Fruit fly (Drosophila melanogaster): Measurements from ENCODE around the gene Remo.

The Remo gene

DNA sequence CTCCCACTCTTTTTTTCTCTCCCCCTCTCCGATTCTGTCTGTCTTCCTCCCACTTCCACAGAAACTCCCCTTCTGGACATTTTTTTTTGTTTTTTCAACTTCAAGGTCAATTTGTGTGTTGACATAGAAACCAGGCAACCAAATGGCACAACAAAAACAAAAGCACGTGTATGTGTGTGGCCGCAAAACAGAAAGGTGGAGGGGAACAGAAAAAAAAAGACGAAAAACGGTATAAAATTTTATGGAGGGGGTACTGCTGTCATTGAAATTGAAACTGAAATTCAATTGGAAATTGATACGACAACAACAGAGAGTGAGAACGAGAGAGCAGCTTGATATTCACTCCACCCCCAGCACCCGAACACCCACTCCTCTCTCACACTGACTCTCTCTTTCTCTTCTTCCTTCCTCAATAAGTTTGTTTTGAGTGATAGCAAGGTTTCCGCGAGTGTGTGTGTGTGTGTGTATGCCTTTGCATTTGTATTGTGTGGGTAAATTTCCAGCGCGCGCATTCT lies 9.3 kb upstream of the Remo start (continued):
- no peak for TF ChIP-seq Vsx1 (GFP tag; optimal IDR thresholded peaks at IDR 0.05)
- no peak for TF ChIP-seq scrt (GFP tag; optimal IDR thresholded peaks at IDR 0.05)
- no peak for TF ChIP-seq CG18262 (tag; optimal IDR thresholded peaks at IDR 0.05)
- TF ChIP-seq CG16813 (GFP tag; IDR thresholded peaks at IDR 0.05; ENCODE audit: partially characterized antibody) = no peak
- peak; percentile 88 for TF ChIP-seq ftz-f1 (GFP tag; optimal IDR thresholded peaks at IDR 0.05)
- 0 out of 2 replicates have a peak, but pooled peaks have one; percentile 26 for TF ChIP-seq NFAT (GFP tag; IDR thresholded peaks at IDR 0.05)
- peak; percentile 29 for TF ChIP-seq mirr (GFP tag; optimal IDR thresholded peaks at IDR 0.05)
- no peak for TF ChIP-seq CG34224 (GFP tag; IDR thresholded peaks at IDR 0.05; ENCODE audit: partially characterized antibody)
- TF ChIP-seq CG34376 (GFP tag; optimal IDR thresholded peaks at IDR 0.05) = peak; percentile 49
- TF ChIP-seq stc (GFP tag; IDR thresholded peaks at IDR 0.05) = no peak
- TF ChIP-seq Fer1 (GFP tag; optimal IDR thresholded peaks at IDR 0.05) = peak; percentile 30
- no peak for TF ChIP-seq CG12219 (GFP tag; optimal IDR thresholded peaks at IDR 0.05)
- no peak for TF ChIP-seq HHEX (GFP tag; optimal IDR thresholded peaks at IDR 0.05)
- no peak for TF ChIP-seq Dfd (GFP tag; optimal IDR thresholded peaks at IDR 0.05)
- TF ChIP-seq CG7987 (GFP tag; optimal IDR thresholded peaks at IDR 0.05) = no peak
- TF ChIP-seq cg (GFP tag; optimal IDR thresholded peaks at IDR 0.05) = peak; percentile 81
- no peak for TF ChIP-seq CrebB (tag; optimal IDR thresholded peaks at IDR 0.05)
- no peak for TF ChIP-seq mam (GFP tag; optimal IDR thresholded peaks at IDR 0.05)
- TF ChIP-seq CG12769 (tag; optimal IDR thresholded peaks at IDR 0.05) = peak; percentile 4
- no peak for TF ChIP-seq twi (tag; optimal IDR thresholded peaks at IDR 0.05)
- TF ChIP-seq MBD-R2 (GFP tag; IDR thresholded peaks at IDR 0.05) = no peak
- TF ChIP-seq Bgb (GFP tag; IDR thresholded peaks at IDR 0.05; ENCODE audit: partially characterized antibody) = peak; percentile 8; the same call in 1 of the 2 replicates
- TF ChIP-seq HLHmδ (GFP tag; optimal IDR thresholded peaks at IDR 0.05) = peak; percentile 11
- peak; percentile 2 for TF ChIP-seq exex (tag; optimal IDR thresholded peaks at IDR 0.05)
- TF ChIP-seq hth (optimal IDR thresholded peaks at IDR 0.05) = no peak
- no peak for TF ChIP-seq Xrp1 (GFP tag; IDR thresholded peaks at IDR 0.05)
- TF ChIP-seq pho (GFP tag; optimal IDR thresholded peaks at IDR 0.05) = no peak
- no peak for TF ChIP-seq CG12236 (GFP tag; optimal IDR thresholded peaks at IDR 0.05)
- TF ChIP-seq prd (optimal IDR thresholded peaks at IDR 0.05) = no peak
- TF ChIP-seq prd (GFP tag; IDR thresholded peaks at IDR 0.05) = no peak
- TF ChIP-seq Opbp (GFP tag; IDR thresholded peaks at IDR 0.05; ENCODE audit: partially characterized antibody) = no peak
- TF ChIP-seq cwo (GFP tag; optimal IDR thresholded peaks at IDR 0.05) = peak; percentile 70
- TF ChIP-seq CG9609 (GFP tag; optimal IDR thresholded peaks at IDR 0.05) = no peak
- TF ChIP-seq kah (GFP tag; optimal IDR thresholded peaks at IDR 0.05) = no peak
- TF ChIP-seq jing (GFP tag; optimal IDR thresholded peaks at IDR 0.05) = no peak
- TF ChIP-seq CG2120 (GFP tag; optimal IDR thresholded peaks at IDR 0.05) = no peak
- no peak for TF ChIP-seq CG3995 (GFP tag; optimal IDR thresholded peaks at IDR 0.05)
- TF ChIP-seq zf30C (GFP tag; optimal IDR thresholded peaks at IDR 0.05) = no peak
- peak; percentile 30 for TF ChIP-seq ERR (GFP tag; optimal IDR thresholded peaks at IDR 0.05)
- no peak for TF ChIP-seq Atf-2 (GFP tag; optimal IDR thresholded peaks at IDR 0.05)
- no peak for TF ChIP-seq Neu2 (GFP tag; optimal IDR thresholded peaks at IDR 0.05; ENCODE audit: borderline replicate concordance)
- no peak for TF ChIP-seq aop (GFP tag; IDR thresholded peaks at IDR 0.05)
- no peak for TF ChIP-seq CG2712 (tag; optimal IDR thresholded peaks at IDR 0.05)
- no peak for TF ChIP-seq Ets97D (GFP tag; optimal IDR thresholded peaks at IDR 0.05)
- TF ChIP-seq Oaz (GFP tag; IDR thresholded peaks at IDR 0.05) = no peak
- peak; percentile 76 to 86 for TF ChIP-seq Trl (optimal IDR thresholded peaks at IDR 0.05)
- TF ChIP-seq Trl (GFP tag; optimal IDR thresholded peaks at IDR 0.05) = no peak
- peak; percentile 53; the same call in 1 of the 3 replicates for TF ChIP-seq so (GFP tag; IDR thresholded peaks at IDR 0.05)
- no peak for TF ChIP-seq shn (GFP tag; optimal IDR thresholded peaks at IDR 0.05)
- TF ChIP-seq CG13424 (tag; optimal IDR thresholded peaks at IDR 0.05) = no peak
- TF ChIP-seq CG10543 (GFP tag; optimal IDR thresholded peaks at IDR 0.05) = no peak
- TF ChIP-seq Gsc (GFP tag; IDR thresholded peaks at IDR 0.05) = no peak
